Worm (Caenorhabditis elegans) whole organism, L1 larva: Measurements from ENCODE around the gene npr-6.

Source experiments
- ama-1 ChIP-seq: fragments of 150-350 bp; optimal IDR thresholded peaks from 2 replicates; lab custom pipeline; 2014
- egl-13 ChIP-seq: sonication (generic microtip); optimal IDR thresholded peaks from 2 replicates; lab custom pipeline; 2016; ENCODE audit warnings: missing genotype, missing genetic modification reagents, missing genetic modification characterization, missing compliant biosample characterization
- egl-27 ChIP-seq, 2 experiments: fragments of 150-350 bp in 1 of 2; sonication (generic microtip); optimal IDR thresholded peaks; 3 replicates each; lab custom pipeline; 2017 to 2018; ENCODE audit warnings: missing biosample characterization in 2 of 2, missing genetic modification characterization in 2 of 2, missing genetic modification reagents in 2 of 2
- elt-2 ChIP-seq: sonication (generic microtip); optimal IDR thresholded peaks from 2 replicates; lab custom pipeline; 2016; ENCODE audit warnings: missing genetic modification characterization, mild to moderate bottlenecking, inconsistent platforms, missing compliant biosample characterization, missing genetic modification reagents
- fkh-10 ChIP-seq: sonication (generic microtip); optimal IDR thresholded peaks from 2 replicates; lab custom pipeline; 2017; ENCODE audit warnings: missing biosample characterization, missing genetic modification reagents, missing genetic modification characterization
- jun-1 ChIP-seq: fragments of 150-350 bp; optimal IDR thresholded peaks from 2 replicates; lab custom pipeline; 2014; ENCODE audit warnings: missing biosample characterization, missing genetic modification reagents, missing genetic modification characterization
- lin-13 ChIP-seq: fragments of 150-350 bp; optimal IDR thresholded peaks from 2 replicates; lab custom pipeline; 2014; ENCODE audit warnings: missing biosample characterization, missing genetic modification reagents, missing genetic modification characterization
- lin-39 ChIP-seq: fragments of 150-350 bp; optimal IDR thresholded peaks from 2 replicates; lab custom pipeline; 2014; ENCODE audit warnings: missing biosample characterization, missing genetic modification reagents, missing genetic modification characterization
- nhr-237 ChIP-seq: fragments of 150-350 bp; optimal IDR thresholded peaks from 2 replicates; lab custom pipeline; 2014; ENCODE audit warnings: missing biosample characterization, missing genetic modification characterization
- nhr-28 ChIP-seq: fragments of 150-350 bp; optimal IDR thresholded peaks from 2 replicates; lab custom pipeline; 2014; ENCODE audit warnings: missing biosample characterization, missing genetic modification characterization
- nhr-90 ChIP-seq: sonication (generic microtip); optimal IDR thresholded peaks from 2 replicates; lab custom pipeline; 2016; ENCODE audit warnings: mild to moderate bottlenecking, missing genetic modification characterization, missing compliant biosample characterization; ENCODE audit not compliant: poor library complexity
- sup-37 ChIP-seq: fragments of 200-800 bp; sonication (Bioruptor generic); optimal IDR thresholded peaks from 2 replicates; lab custom pipeline; 2018; ENCODE audit warnings: mild to moderate bottlenecking, missing genetic modification characterization, missing compliant biosample characterization

- TF ChIP-seq elt-2 (tag; lab: Kevin White, UChicago) (no peak), egl-27 (tag; optimal IDR thresholded peaks at IDR 0.05; lab: Kevin White, UChicago) (no peak), fkh-10 (no peak), nhr-28 (no peak), nhr-237 (no peak), ama-1 (lab: Kevin White, UChicago) (no peak), jun-1 (no peak), sup-37 (GFP tag; lab: Kevin White, UChicago) (no peak), egl-13 (no peak), lin-13 (GFP tag; lab: Kevin White, UChicago) (no peak), nhr-90 (tag; lab: Kevin White, UChicago) (no peak), lin-39 (no peak)
Measured at ce11 chrX:10254068-10254467, 31.5 kb downstream of the npr-6 start.
